Fruit fly (Drosophila melanogaster): ENCODE results near the gene CG42324.

The CG42324 gene

dm6 chr3L:3485088-3485710, 13.0 kb downstream of the CG42324 start (continued):
- no peak for TF ChIP-seq Hr4 (GFP tag; optimal IDR thresholded peaks at IDR 0.05)
- no peak for TF ChIP-seq CG6276 (GFP tag; optimal IDR thresholded peaks at IDR 0.05)
- peak in 1 of 2 experiments; percentile 4 for TF ChIP-seq ss (GFP tag; optimal IDR thresholded peaks at IDR 0.05)
- peak; percentile 12 for TF ChIP-seq OdsH (GFP tag; optimal IDR thresholded peaks at IDR 0.05)
- TF ChIP-seq lz (GFP tag; optimal IDR thresholded peaks at IDR 0.05) = no peak
- TF ChIP-seq svp (GFP tag) = peak; percentile 96
- TF ChIP-seq CG6808 (GFP tag; optimal IDR thresholded peaks at IDR 0.05) = no peak
- no peak for TF ChIP-seq fkh (GFP tag; optimal IDR thresholded peaks at IDR 0.05)
- TF ChIP-seq Lpt (GFP tag; optimal IDR thresholded peaks at IDR 0.05) = no peak
- no peak for TF ChIP-seq CG4318 (GFP tag; optimal IDR thresholded peaks at IDR 0.05)
- TF ChIP-seq CG8119 (GFP tag; IDR thresholded peaks at IDR 0.05) = no peak
- no peak for TF ChIP-seq Eip75B (GFP tag; optimal IDR thresholded peaks at IDR 0.05)
- no peak for TF ChIP-seq CG6854 (GFP tag; optimal IDR thresholded peaks at IDR 0.05)
- TF ChIP-seq eg (GFP tag; IDR thresholded peaks at IDR 0.05) = peak; percentile 49; the same call in 2 of the 3 replicates
- no peak for TF ChIP-seq dac (GFP tag; optimal IDR thresholded peaks at IDR 0.05)

dm6 chr3L:3492116-3492747, 20.0 kb downstream of the CG42324 start:
- TF ChIP-seq Eip78C (GFP tag) (peak; percentile 3), salr (GFP tag; optimal IDR thresholded peaks at IDR 0.05) (no peak), CG32006 (GFP tag; optimal IDR thresholded peaks at IDR 0.05) (peak; percentile 1), svp (GFP tag) (peak; percentile 33), Hr4 (GFP tag; optimal IDR thresholded peaks at IDR 0.05) (peak; percentile 16)

dm6 chr3L:3496593-3496992, 24.3 kb downstream of the CG42324 start:
- TF ChIP-seq CG11294 (GFP tag; IDR thresholded peaks at IDR 0.05) = no peak
- no peak for TF ChIP-seq CG6163 (GFP tag; IDR thresholded peaks at IDR 0.05)
- no peak for TF ChIP-seq ss (GFP tag; optimal IDR thresholded peaks at IDR 0.05)
- TF ChIP-seq CG31627 (GFP tag; optimal IDR thresholded peaks at IDR 0.05) = no peak
- TF ChIP-seq vri (GFP tag; optimal IDR thresholded peaks at IDR 0.05) = no peak
- TF ChIP-seq net (GFP tag; optimal IDR thresholded peaks at IDR 0.05) = no peak
- no peak for TF ChIP-seq achi (GFP tag; optimal IDR thresholded peaks at IDR 0.05)
- TF ChIP-seq eg (GFP tag; IDR thresholded peaks at IDR 0.05) = 0 out of 3 replicates have a peak, but pooled peaks have one; percentile 25
- TF ChIP-seq CG6792 (GFP tag; optimal IDR thresholded peaks at IDR 0.05) = no peak
- TF ChIP-seq dsx (GFP tag; optimal IDR thresholded peaks at IDR 0.05; ENCODE audit: poor library complexity, severe bottlenecking) = peak; percentile 40
- TF ChIP-seq CG3919 (GFP tag; optimal IDR thresholded peaks at IDR 0.05) = no peak
- TF ChIP-seq CG34406 (GFP tag; optimal IDR thresholded peaks at IDR 0.05) = no peak
- TF ChIP-seq Ets96B (tag; optimal IDR thresholded peaks at IDR 0.05) = no peak
- TF ChIP-seq cyc (GFP tag; optimal IDR thresholded peaks at IDR 0.05) = no peak
- TF ChIP-seq Hr4 (GFP tag; optimal IDR thresholded peaks at IDR 0.05) = peak; percentile 9
- no peak for TF ChIP-seq CG10669 (GFP tag; optimal IDR thresholded peaks at IDR 0.05)
- TF ChIP-seq CG9139 (GFP tag; optimal IDR thresholded peaks at IDR 0.05) = no peak
- TF ChIP-seq Hr39 (GFP tag; optimal IDR thresholded peaks at IDR 0.05) = no peak
- peak; percentile 30 for TF ChIP-seq CG32006 (GFP tag; optimal IDR thresholded peaks at IDR 0.05)
- no peak for TF ChIP-seq CG11902 (GFP tag; optimal IDR thresholded peaks at IDR 0.05)
- no peak for TF ChIP-seq CG4318 (GFP tag; optimal IDR thresholded peaks at IDR 0.05)
- TF ChIP-seq salr (GFP tag; optimal IDR thresholded peaks at IDR 0.05) = no peak
- TF ChIP-seq dac (GFP tag; optimal IDR thresholded peaks at IDR 0.05) = no peak
- no peak for TF ChIP-seq CG16779 (tag; optimal IDR thresholded peaks at IDR 0.05)
- TF ChIP-seq CG7368 (GFP tag; optimal IDR thresholded peaks at IDR 0.05) = no peak
- no peak for TF ChIP-seq Sox102F (GFP tag; optimal IDR thresholded peaks at IDR 0.05)
- no peak for TF ChIP-seq Sox15 (GFP tag; optimal IDR thresholded peaks at IDR 0.05)
- 0 out of 2 replicates have a peak, but pooled peaks have one; percentile 16 for TF ChIP-seq CG15336 (GFP tag; IDR thresholded peaks at IDR 0.05)
- no peak for TF ChIP-seq CG6854 (GFP tag; optimal IDR thresholded peaks at IDR 0.05)
- TF ChIP-seq fd85E (GFP tag; optimal IDR thresholded peaks at IDR 0.05) = no peak
- no peak for TF ChIP-seq esn (GFP tag; optimal IDR thresholded peaks at IDR 0.05)
- TF ChIP-seq CG8119 (GFP tag; IDR thresholded peaks at IDR 0.05) = peak; percentile 28; the same call in 1 of the 3 replicates
- TF ChIP-seq Eip93F (GFP tag; optimal IDR thresholded peaks at IDR 0.05) = no peak
- TF ChIP-seq topi (GFP tag; optimal IDR thresholded peaks at IDR 0.05) = no peak
- peak; percentile 19 for TF ChIP-seq svp (GFP tag)
- TF ChIP-seq CG11762 (GFP tag; optimal IDR thresholded peaks at IDR 0.05; ENCODE audit: insufficient read depth) = no peak
- TF ChIP-seq acj6 (GFP tag; optimal IDR thresholded peaks at IDR 0.05) = peak; percentile 0
